Worm (Caenorhabditis elegans) whole organism, dauer: ENCODE measurements around the gene tost-1.

ENCODE experiments used
- unc-62 ChIP-seq: sonication (generic microtip); optimal IDR thresholded peaks from 2 replicates; lab custom pipeline; 2017; ENCODE audit warnings: missing biosample characterization, missing genetic modification reagents, missing genetic modification characterization

tost-1 gene

DNA sequence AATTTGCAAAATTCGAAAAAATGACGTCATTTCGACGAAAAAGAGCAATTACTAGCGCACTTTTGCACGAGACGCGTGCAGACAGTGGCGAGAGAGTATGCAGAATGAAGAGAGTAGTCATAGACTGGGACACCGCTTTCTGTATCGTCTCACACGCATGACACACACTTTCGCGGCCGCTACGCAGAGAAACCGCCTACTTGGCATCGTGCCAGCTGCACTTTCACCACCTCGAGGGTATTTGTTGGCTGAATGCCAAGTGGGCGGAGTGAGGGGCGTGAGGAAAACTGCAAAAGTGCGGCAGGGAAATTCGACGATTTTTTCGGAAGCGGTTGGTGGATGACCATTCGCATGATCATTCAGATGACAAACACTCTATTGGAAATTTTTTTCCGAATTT, 21.6 kb upstream of the tost-1 start:
- TF ChIP-seq unc-62 (GFP tag; lab: Kevin White, UChicago): no peak

DNA sequence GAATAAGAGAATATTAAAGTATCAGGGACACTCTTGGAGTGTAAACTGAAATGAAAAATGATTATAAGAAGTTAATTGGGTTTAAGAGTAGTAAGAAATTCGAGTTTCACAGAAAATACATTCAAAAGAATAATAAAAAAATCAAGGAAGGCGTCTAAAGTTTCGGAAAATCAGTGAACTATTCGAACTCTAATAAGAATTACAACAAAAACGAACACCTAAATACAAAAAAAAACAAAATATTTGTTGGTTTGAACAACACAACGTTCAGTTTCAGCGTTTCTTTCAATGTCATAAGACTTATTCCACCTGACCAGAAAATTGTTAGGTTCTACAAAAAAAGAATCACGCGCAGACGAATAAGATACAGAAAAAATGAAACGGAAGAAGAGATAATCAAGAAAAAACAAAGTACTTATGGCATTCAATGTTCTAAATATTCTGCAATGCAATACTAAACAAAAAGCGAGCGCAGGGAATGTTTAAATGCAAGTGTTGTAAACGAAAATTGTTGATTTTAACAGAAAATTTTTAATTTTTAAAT, 21.0 kb upstream of the tost-1 start, which contains the start of gene nhl-2:
Gene nhl-2, minus strand, starts transcription at position 51 of the 544 bp plus-strand sequence.
- no peak for TF ChIP-seq unc-62 (GFP tag; lab: Kevin White, UChicago)

DNA sequence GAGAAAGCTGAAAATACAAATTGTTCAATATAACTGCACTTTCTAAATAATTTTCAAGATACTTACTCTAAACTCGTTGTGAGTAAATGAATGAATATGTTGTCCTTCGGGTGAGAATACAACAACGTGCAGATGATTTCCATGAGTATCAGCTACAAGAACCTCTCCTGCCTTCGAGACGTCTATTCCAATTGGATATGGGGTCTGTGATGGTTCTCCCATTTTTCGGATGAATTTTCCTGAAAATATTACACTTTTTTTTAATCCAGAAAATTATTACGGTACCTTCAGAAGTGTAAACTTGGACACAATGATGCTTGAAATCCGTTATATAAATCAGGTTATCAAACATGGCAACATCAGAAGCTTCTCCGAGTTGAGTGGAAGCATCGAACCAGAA, 17.2 kb upstream of the tost-1 start:
- TF ChIP-seq unc-62 (GFP tag; lab: Kevin White, UChicago): no peak

DNA sequence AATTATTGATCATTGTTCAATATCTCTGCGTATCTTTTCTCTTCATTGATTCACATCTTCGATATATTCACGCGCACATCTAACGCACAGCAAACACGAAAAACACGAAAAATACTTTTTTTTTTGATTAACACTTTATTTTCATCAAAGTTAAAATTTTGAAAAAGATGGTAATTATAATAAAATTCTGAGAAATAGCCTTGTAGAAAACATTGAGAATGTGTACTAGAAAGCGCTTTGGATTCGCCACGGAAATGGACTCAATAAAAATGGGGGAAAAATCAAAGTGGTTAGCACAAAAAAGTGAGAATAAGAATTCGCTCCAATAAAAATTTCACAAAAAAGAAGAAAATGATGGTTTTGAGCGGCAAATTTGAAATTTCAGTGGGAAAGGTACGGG, 15.4 kb upstream of the tost-1 start, which contains the start of gene F26F4.6:
Gene F26F4.6, minus strand, starts transcription at position 101 of the 400 bp plus-strand sequence.
- no peak for TF ChIP-seq unc-62 (GFP tag; lab: Kevin White, UChicago)

DNA sequence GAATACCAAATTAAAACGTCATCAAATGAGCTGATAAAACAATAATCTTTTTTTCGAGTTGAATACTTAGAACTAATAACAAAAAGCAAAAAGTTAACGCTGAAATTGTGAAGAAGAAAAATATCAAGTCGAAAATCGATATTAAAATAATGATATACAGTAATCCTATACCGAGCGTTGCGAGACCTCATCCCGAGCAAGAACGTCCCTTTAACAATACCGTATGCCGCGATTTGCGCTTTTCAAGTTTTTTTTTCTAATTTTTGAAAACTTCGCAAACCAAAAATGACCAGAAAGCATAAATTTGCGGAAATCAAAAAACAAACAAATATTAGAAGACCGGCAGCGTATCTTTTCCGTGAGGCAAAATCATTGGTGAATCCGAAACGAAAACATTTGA, 12.9 kb upstream of the tost-1 start, which contains the start of gene F26F4.5:
Gene F26F4.5, minus strand, starts transcription at position 256 of the 400 bp plus-strand sequence.
- no peak for TF ChIP-seq unc-62 (GFP tag; lab: Kevin White, UChicago)

DNA sequence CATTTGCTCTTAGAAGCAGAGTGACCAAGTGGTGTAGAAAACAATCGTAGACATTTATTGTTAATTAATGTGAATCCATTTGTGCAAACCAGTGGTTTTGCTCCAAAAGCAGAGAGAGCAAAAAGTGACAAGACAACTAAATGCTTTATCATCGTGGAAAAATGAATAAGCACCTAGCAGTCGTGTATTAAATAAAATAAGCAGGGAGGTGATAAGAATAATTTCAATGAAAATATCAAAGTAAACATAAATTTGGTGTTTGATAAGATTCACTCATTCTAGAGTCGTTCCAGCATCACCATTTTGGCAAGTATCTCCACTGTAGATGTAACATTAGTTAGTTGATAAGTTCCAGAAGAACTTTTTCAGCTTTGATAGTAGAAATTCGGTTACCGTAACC, 9.2 kb upstream of the tost-1 start, which contains the start of gene clec-6:
Gene clec-6, minus strand, starts transcription at position 154 of the 400 bp plus-strand sequence.
- no peak for TF ChIP-seq unc-62 (GFP tag; lab: Kevin White, UChicago)

DNA sequence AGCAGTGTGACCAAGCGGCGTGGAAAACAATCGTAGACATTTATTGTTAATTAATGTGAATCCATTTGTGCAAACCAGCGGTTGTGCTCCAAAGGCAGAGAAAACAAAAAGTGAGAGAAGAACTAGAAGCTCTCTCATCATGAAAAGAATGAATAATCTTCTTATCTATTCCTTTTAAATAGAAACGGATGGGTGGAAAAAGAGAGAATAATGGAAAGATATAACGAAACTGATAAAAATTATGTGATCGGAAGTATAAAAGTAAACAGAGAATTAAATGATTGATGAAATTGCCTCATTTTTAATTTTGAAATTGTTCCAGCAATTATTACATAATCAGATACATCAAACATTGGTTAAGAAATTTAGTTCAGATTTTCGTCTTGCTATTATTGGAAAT, 5.3 kb upstream of the tost-1 start, which contains the start of gene clec-5:
Gene clec-5, minus strand, starts transcription at position 178 of the 400 bp plus-strand sequence.
- no peak for TF ChIP-seq unc-62 (GFP tag; lab: Kevin White, UChicago)

DNA sequence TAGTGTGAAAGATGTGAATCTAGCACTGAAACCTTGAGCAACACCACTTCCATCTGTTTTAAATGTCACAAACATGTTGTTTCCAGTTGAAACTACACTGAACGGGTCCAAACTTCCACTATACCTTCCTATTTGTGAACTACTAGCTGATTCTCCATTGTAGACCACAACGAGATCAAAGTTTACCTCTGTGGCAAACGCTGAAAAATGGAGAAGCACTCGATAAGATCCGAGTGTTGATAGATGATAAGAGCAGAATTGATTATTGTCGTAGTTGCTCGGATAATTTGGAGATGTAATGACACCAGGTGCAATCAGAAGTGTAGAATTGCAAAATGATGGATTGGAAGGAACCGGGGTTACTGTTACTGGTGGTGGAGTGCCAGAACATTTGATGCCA, 3.8 kb upstream of the tost-1 start:
- no peak for TF ChIP-seq unc-62 (GFP tag; lab: Kevin White, UChicago)

DNA sequence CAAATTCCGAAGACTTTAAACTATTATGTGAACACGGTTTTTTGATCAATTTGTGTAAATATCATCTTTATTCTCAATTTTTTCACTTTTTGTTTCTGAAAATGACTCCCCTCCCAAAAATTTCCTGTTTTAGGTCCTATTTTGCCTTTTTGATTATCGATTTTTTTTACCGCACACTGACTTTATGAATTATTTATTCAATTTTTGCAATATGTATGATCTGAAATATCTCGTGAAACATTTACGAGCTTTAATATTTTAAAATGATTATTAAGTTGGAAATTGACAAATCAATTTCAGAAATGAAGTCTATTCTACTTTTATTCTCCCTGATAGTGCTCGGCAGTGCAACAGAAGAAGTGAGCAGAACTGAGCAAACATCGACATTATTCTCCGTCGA, 1.3 kb upstream of the tost-1 start, which contains the start of gene C35D10.1:
Gene C35D10.1, plus strand, starts transcription at position 301 of the 400 bp plus-strand sequence.
- no peak for TF ChIP-seq unc-62 (GFP tag; lab: Kevin White, UChicago)

DNA sequence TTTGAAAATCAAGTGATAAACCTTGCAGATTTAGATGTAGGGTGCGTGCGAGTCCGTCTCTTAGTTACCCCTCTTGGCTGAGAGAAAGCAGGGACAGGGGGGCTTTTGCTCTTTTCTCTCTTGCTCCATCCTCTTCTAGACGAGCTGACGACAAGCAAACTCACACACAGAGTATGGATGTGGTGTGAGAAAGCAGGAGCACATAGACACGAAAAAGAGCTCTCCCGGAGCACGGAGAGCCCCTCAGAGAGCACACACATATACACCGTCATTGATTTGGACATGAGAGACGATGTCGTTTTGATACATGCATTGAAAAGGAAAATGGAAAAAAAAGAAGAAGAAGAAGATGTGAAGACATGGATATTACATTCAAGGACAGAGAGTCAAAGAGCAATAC, 2.4 kb downstream of the tost-1 start:
- no peak for TF ChIP-seq unc-62 (GFP tag; lab: Kevin White, UChicago)

DNA sequence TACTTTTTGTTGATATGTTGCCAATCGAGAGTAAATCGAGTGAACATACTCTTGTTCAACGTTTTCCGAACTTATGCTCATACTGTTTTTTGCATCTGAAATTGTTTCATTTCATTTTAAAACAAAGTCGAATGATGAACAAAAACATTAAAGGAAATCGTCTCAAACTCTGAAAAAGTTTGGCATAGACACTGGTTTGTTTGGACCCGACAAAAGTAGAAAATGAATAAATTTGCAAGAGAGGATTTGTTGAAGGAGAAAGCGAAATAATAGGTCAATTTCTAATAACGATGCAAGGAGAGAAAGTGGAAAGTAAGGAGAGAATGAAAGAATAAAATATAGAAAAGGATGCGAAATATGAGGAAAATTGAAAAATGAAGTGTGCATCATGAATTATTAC, 3.4 kb downstream of the tost-1 start, which contains the start of gene C35D10.12:
Gene C35D10.12, minus strand, starts transcription at position 101 of the 400 bp plus-strand sequence.
- no peak for TF ChIP-seq unc-62 (GFP tag; lab: Kevin White, UChicago)

DNA sequence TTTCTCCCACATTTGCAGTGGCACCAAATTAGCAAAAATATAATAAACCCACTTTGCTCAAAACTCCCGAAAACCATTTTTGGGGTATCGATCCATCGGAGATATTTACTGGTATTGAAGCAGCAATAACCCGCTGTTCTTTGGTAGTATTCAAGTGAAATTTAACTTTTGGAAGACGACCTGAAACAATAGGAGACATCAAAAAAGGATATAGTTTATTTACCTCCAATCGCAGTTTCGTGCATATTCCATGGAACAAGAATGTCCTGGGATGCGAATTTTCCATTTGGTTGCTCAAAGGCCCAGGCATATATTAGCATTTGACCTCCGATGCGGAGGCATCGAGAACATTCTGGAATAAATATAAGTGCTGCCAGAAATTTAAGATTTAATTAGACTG, 4.7 kb downstream of the tost-1 start:
- no peak for TF ChIP-seq unc-62 (GFP tag; lab: Kevin White, UChicago)

DNA sequence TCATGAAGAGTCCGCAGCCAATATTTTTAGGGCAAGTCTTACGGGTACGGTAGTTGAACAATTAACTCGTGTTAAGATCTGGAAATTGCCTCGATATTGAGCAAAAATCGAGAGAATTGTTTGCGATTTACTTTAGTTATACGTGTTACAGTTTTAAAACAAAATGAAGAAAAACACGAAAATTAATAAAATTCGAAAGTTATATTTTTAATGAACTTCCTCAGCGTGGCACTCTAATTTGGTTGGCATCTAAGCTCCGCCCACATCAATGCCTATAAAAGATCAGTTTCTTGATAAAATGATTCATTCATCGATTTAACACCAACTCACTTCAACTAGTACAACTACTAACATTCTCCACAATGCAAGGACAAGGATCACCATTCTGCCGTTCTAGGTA, 7.6 kb downstream of the tost-1 start, which contains the start of gene gipc-1:
Gene gipc-1, plus strand, starts transcription at position 301 of the 400 bp plus-strand sequence.
- TF ChIP-seq unc-62 (GFP tag; lab: Kevin White, UChicago): no peak

DNA sequence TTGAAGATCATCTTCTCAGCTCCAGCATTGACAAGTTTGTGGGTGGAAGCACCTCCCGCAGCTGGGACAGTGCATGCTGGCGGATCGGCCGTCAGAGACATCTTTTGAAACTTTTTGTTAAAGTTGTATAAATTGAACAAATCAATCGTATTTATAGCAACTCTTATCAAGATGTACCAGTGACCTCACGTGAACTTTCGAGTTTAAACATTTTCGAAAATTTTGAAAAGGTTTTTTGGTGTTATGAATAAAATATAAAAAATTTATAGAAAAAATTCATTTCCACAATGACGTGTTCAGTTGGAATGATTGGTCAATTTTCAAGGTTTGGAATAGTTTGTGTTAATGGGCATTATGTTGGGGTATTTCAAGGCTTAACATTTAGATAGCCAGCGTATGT, 9.5 kb downstream of the tost-1 start, which contains the start of the genes msd-4 and C35D10.3:
Gene msd-4, minus strand, starts transcription at position 101 of the 400 bp plus-strand sequence.
Gene C35D10.3, plus strand, starts transcription at position 279 of the 400 bp plus-strand sequence.
- TF ChIP-seq unc-62 (GFP tag; lab: Kevin White, UChicago): no peak

DNA sequence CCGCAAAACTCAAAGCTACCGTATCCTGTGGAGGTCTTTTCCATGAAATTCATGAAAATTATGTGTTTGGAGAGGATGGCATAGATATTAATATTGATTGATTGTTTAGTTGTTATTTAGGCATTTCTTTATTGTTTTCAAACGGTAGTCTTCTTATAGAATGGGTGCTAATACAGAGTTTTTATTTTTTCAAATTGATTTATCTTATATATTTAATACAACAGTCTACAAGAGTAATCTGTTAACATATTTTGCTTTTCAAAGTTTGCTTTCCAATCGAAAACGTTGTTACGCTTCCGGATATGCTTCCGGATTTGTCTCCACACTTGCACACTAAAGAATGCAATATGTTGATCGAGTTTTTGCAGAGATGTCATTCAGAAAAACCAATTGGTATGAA, 11.3 kb downstream of the tost-1 start, which contains the start of gene C35D10.17:
Gene C35D10.17, plus strand, starts transcription at position 301 of the 400 bp plus-strand sequence.
- TF ChIP-seq unc-62 (GFP tag; lab: Kevin White, UChicago): no peak

DNA sequence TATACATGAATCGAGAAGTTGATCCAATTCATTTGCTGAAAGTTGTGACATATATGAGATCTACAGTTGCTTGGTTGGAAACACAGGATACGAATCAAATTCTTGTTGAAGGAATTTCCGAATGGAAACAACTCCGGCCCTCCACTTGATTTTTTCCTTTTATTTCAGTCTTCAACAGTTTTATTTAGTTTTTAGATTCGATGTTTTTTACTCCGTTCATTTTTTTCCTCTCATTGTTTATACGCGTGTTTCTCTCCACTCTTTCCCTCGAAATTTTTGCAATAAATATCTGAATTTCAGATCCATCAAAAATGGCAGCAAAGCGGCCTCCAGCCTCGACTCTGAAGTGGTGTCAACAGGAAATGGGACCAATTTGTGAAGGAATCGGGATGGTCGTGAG, 15.0 kb downstream of the tost-1 start, which contains the start of gene coq-8:
Gene coq-8, plus strand, starts transcription at position 301 of the 400 bp plus-strand sequence.
- no peak for TF ChIP-seq unc-62 (GFP tag; lab: Kevin White, UChicago)
